Worm (Caenorhabditis elegans) whole organism, L4 larva: Measurements from ENCODE around the gene cdh-7.

Experiments
- F26F4.8 ChIP-seq: fragments of 200-800 bp; sonication (Bioruptor generic); conservative IDR thresholded peaks from 2 replicates; pipeline ENCODE4 v1.3.6; 2022; ENCODE audit warnings: missing genetic modification characterization, missing compliant biosample characterization
- Y105C5A.15 ChIP-seq: fragments of 200-800 bp; sonication (Bioruptor generic); IDR thresholded peaks from 2 replicates; pipeline ENCODE4 v1.3.6; 2022; ENCODE audit warnings: missing genetic modification characterization, missing compliant biosample characterization
- Y5F2A.4 ChIP-seq: fragments of 200-800 bp; sonication (Bioruptor generic); optimal IDR thresholded peaks from 2 replicates; lab custom pipeline; 2018; ENCODE audit warnings: mild to moderate bottlenecking, missing genetic modification characterization, missing compliant biosample characterization
- ZK546.5 ChIP-seq, 2 experiments: sonication (generic microtip); optimal IDR thresholded peaks; 2 replicates each; lab custom pipeline; 2017; ENCODE audit warnings: missing biosample characterization in 2 of 2, missing genetic modification characterization in 2 of 2
- ama-1 ChIP-seq: fragments of 150-350 bp; optimal IDR thresholded peaks from 2 replicates; lab custom pipeline; 2014; ENCODE audit warnings: inconsistent platforms, mixed read lengths
- arid-1 ChIP-seq: fragments of 200-800 bp; sonication (Bioruptor generic); conservative IDR thresholded peaks from 2 replicates; pipeline ENCODE4 v1.3.6; 2022; ENCODE audit warnings: missing genetic modification reagents, missing genetic modification characterization, missing compliant biosample characterization
- attf-4 ChIP-seq: sonication (generic microtip); optimal IDR thresholded peaks from 3 replicates; lab custom pipeline; 2017; ENCODE audit warnings: missing biosample characterization, missing genetic modification characterization
- ceh-44 ChIP-seq: fragments of 200-800 bp; sonication (Bioruptor generic); IDR thresholded peaks from 2 replicates; pipeline ENCODE4 v1.3.6; 2022; ENCODE audit warnings: missing genetic modification reagents, missing genetic modification characterization, missing compliant biosample characterization
- ceh-62 ChIP-seq: sonication (generic microtip); optimal IDR thresholded peaks from 2 replicates; lab custom pipeline; 2017; ENCODE audit warnings: missing biosample characterization, missing genetic modification characterization
- ces-1 ChIP-seq: fragments of 150-350 bp; sonication (generic microtip); optimal IDR thresholded peaks from 4 replicates; lab custom pipeline; 2014; ENCODE audit warnings: missing biosample characterization, missing genetic modification reagents, missing genetic modification characterization
- daf-16 ChIP-seq, 3 experiments: sonication (generic microtip); optimal IDR thresholded peaks; 2 replicates each; lab custom pipeline; 2016 to 2017; ENCODE audit warnings: missing genetic modification characterization in 3 of 3, missing genetic modification reagents in 3 of 3, mild to moderate bottlenecking in 2 of 3, missing compliant biosample characterization in 2 of 3, missing biosample characterization in 1 of 3, moderate library complexity in 1 of 3
- daf-8 ChIP-seq: fragments of 200-800 bp; sonication (Bioruptor generic); IDR thresholded peaks from 2 replicates; pipeline ENCODE4 v1.3.6; 2022; ENCODE audit warnings: missing genetic modification characterization, missing compliant biosample characterization
- dmd-6 ChIP-seq: fragments of 200-800 bp; sonication (Bioruptor generic); IDR thresholded peaks from 2 replicates; pipeline ENCODE4 v1.3.6; 2022; ENCODE audit warnings: missing genetic modification reagents, missing genetic modification characterization, missing compliant biosample characterization
- dmd-8 ChIP-seq: fragments of 200-800 bp; sonication (Bioruptor generic); IDR thresholded peaks from 2 replicates; pipeline ENCODE4 v1.3.6; 2022; ENCODE audit warnings: missing genetic modification characterization, missing compliant biosample characterization
- dpl-1 ChIP-seq: fragments of 150-350 bp; optimal IDR thresholded peaks from 2 replicates; lab custom pipeline; 2014; ENCODE audit warnings: missing biosample characterization, missing genetic modification reagents, missing genetic modification characterization
- duxl-1 ChIP-seq: sonication (generic microtip); optimal IDR thresholded peaks from 2 replicates; lab custom pipeline; 2016; ENCODE audit warnings: mild to moderate bottlenecking, missing genetic modification characterization, moderate library complexity, missing compliant biosample characterization; ENCODE audit not compliant: poor library complexity
- dve-1 ChIP-seq: sonication (generic microtip); optimal IDR thresholded peaks from 2 replicates; lab custom pipeline; 2017; ENCODE audit warnings: antibody characterized with exemption, mild to moderate bottlenecking, missing genetic modification characterization, missing compliant biosample characterization; ENCODE audit not compliant: insufficient read depth
- fkh-10 ChIP-seq: fragments of 150-350 bp; optimal IDR thresholded peaks from 2 replicates; lab custom pipeline; 2014; ENCODE audit warnings: missing biosample characterization, missing genetic modification reagents, missing genetic modification characterization
- hlh-30 ChIP-seq: sonication (generic microtip); optimal IDR thresholded peaks from 2 replicates; lab custom pipeline; 2017; ENCODE audit warnings: antibody characterized with exemption, mild to moderate bottlenecking, missing genetic modification characterization, missing compliant biosample characterization; ENCODE audit not compliant: insufficient read depth
- hmg-1.1 ChIP-seq: fragments of 200-800 bp; sonication (Bioruptor generic); IDR thresholded peaks from 2 replicates; pipeline ENCODE4 v1.3.6; 2022; ENCODE audit warnings: missing genetic modification reagents, missing genetic modification characterization, missing compliant biosample characterization
- lin-1 ChIP-seq: fragments of 200-800 bp; sonication (Bioruptor generic); IDR thresholded peaks from 2 replicates; pipeline ENCODE4 v1.3.6; 2022; ENCODE audit warnings: missing genetic modification reagents, missing genetic modification characterization, missing compliant biosample characterization
- lin-15B ChIP-seq: fragments of 150-350 bp; sonication (generic microtip); optimal IDR thresholded peaks from 3 replicates; lab custom pipeline; 2014; ENCODE audit warnings: missing biosample characterization, missing genetic modification characterization
- lin-39 ChIP-seq: fragments of 150-350 bp; optimal IDR thresholded peaks from 2 replicates; lab custom pipeline; 2014; ENCODE audit warnings: missing biosample characterization, missing genetic modification reagents, missing genetic modification characterization
- madf-5 ChIP-seq, 2 experiments: fragments of 200-800 bp; sonication (Bioruptor generic); IDR thresholded peaks; 2 replicates each; pipeline ENCODE4 v1.3.6; 2022; ENCODE audit warnings: missing compliant biosample characterization in 2 of 2, missing genetic modification characterization in 2 of 2
- mes-2 ChIP-seq: sonication (generic microtip); optimal IDR thresholded peaks from 2 replicates; lab custom pipeline; 2016; ENCODE audit warnings: missing genotype, mild to moderate bottlenecking, missing genetic modification characterization, missing compliant biosample characterization; ENCODE audit not compliant: poor library complexity, severe bottlenecking
- mxl-2 ChIP-seq: fragments of 200-800 bp; sonication (Bioruptor generic); conservative IDR thresholded peaks from 2 replicates; pipeline ENCODE4 v1.3.6; 2022; ENCODE audit warnings: missing genetic modification reagents, missing genetic modification characterization, missing compliant biosample characterization
- mxl-3 ChIP-seq: fragments of 200-800 bp; sonication (Bioruptor generic); optimal IDR thresholded peaks from 2 replicates; lab custom pipeline; 2018; ENCODE audit warnings: mild to moderate bottlenecking, missing genetic modification characterization, missing compliant biosample characterization
- nhr-237 ChIP-seq: sonication (generic microtip); optimal IDR thresholded peaks from 2 replicates; lab custom pipeline; 2017; ENCODE audit warnings: missing biosample characterization, missing genetic modification characterization
- nhr-25 ChIP-seq: sonication (generic microtip); optimal IDR thresholded peaks from 2 replicates; lab custom pipeline; 2017; ENCODE audit warnings: missing genetic modification characterization, mild to moderate bottlenecking, missing compliant biosample characterization, antibody characterized with exemption, moderate library complexity, borderline replicate concordance; ENCODE audit not compliant: insufficient read depth
- nhr-41 ChIP-seq: fragments of 200-800 bp; sonication (Bioruptor generic); IDR thresholded peaks from 2 replicates; pipeline ENCODE4 v1.3.6; 2022; ENCODE audit warnings: missing genetic modification reagents, missing genetic modification characterization, missing compliant biosample characterization
- nhr-6 ChIP-seq: fragments of 150-350 bp; optimal IDR thresholded peaks from 2 replicates; lab custom pipeline; 2014; ENCODE audit warnings: missing biosample characterization, missing genetic modification characterization
- nhr-76 ChIP-seq: fragments of 150-350 bp; optimal IDR thresholded peaks from 2 replicates; lab custom pipeline; 2014; ENCODE audit warnings: missing biosample characterization, missing genetic modification characterization
- nhr-77 ChIP-seq: fragments of 150-350 bp; optimal IDR thresholded peaks from 2 replicates; lab custom pipeline; 2014; ENCODE audit warnings: missing biosample characterization, missing genetic modification characterization
- pha-4 ChIP-seq, 2 experiments: fragments of 150-350 bp in 1 of 2; fragments of 200-800 bp in 1 of 2; sonication (Bioruptor generic) in 1 of 2; IDR thresholded peaks in 1 of 2; optimal IDR thresholded peaks in 1 of 2; 2 replicates each; pipeline versions ENCODE4 v1.3.6 to Lab custom; 2014 to 2022; ENCODE audit warnings: missing genetic modification characterization in 2 of 2, missing genetic modification reagents in 2 of 2, missing biosample characterization in 1 of 2, missing compliant biosample characterization in 1 of 2
- rbr-2 ChIP-seq: sonication (generic microtip); optimal IDR thresholded peaks from 2 replicates; lab custom pipeline; 2016; ENCODE audit warnings: missing genotype, missing genetic modification characterization, missing compliant biosample characterization
- sdz-12 ChIP-seq: fragments of 200-800 bp; sonication (Bioruptor generic); optimal IDR thresholded peaks from 2 replicates; lab custom pipeline; 2018; ENCODE audit warnings: mild to moderate bottlenecking, missing genetic modification characterization, missing compliant biosample characterization
- set-16 ChIP-seq: fragments of 200-800 bp; sonication (Bioruptor generic); IDR thresholded peaks from 2 replicates; pipeline ENCODE4 v1.3.6; 2022; ENCODE audit warnings: missing genetic modification reagents, missing genetic modification characterization, missing compliant biosample characterization
- skn-1 ChIP-seq: fragments of 150-350 bp; optimal IDR thresholded peaks from 2 replicates; lab custom pipeline; 2014; ENCODE audit warnings: missing biosample characterization, missing genetic modification characterization
- snpc-1.2 ChIP-seq: fragments of 200-800 bp; sonication (Bioruptor generic); IDR thresholded peaks from 2 replicates; pipeline ENCODE4 v1.3.6; 2022; ENCODE audit warnings: missing genetic modification reagents, missing genetic modification characterization, missing compliant biosample characterization
- snpc-4 ChIP-seq: fragments of 150-350 bp; optimal IDR thresholded peaks from 2 replicates; lab custom pipeline; 2014; ENCODE audit warnings: missing biosample characterization, missing genetic modification characterization
- unc-62 ChIP-seq, 3 experiments: fragments of 150-350 bp in 1 of 3; sonication (generic microtip); optimal IDR thresholded peaks in 2 of 3; peaks in 1 of 3; 1 replicate in 1 of 3; 2 replicates in 2 of 3; lab custom pipeline; 2014 to 2017; ENCODE audit warnings: missing biosample characterization in 3 of 3, missing genetic modification characterization in 3 of 3, missing genetic modification reagents in 3 of 3, missing genotype in 1 of 3
- vab-7 ChIP-seq: fragments of 200-800 bp; sonication (Bioruptor generic); IDR thresholded peaks from 2 replicates; pipeline ENCODE4 v1.3.6; 2022; ENCODE audit warnings: missing genetic modification reagents, missing genetic modification characterization, missing compliant biosample characterization
- zag-1 ChIP-seq: fragments of 150-350 bp; optimal IDR thresholded peaks from 2 replicates; lab custom pipeline; 2014; ENCODE audit warnings: missing biosample characterization, missing genetic modification characterization
- zfp-2 ChIP-seq: sonication (generic microtip); optimal IDR thresholded peaks from 2 replicates; lab custom pipeline; 2016; ENCODE audit warnings: mild to moderate bottlenecking, missing genetic modification characterization, missing compliant biosample characterization
- zip-11 ChIP-seq: fragments of 200-800 bp; sonication (Bioruptor generic); IDR thresholded peaks from 2 replicates; pipeline ENCODE4 v1.3.6; 2022; ENCODE audit warnings: missing genetic modification characterization, missing compliant biosample characterization
- zip-2 ChIP-seq: fragments of 150-350 bp; optimal IDR thresholded peaks from 2 replicates; lab custom pipeline; 2014; ENCODE audit warnings: missing biosample characterization, missing genetic modification characterization
- ztf-11 ChIP-seq: fragments of 150-350 bp; optimal IDR thresholded peaks from 2 replicates; lab custom pipeline; 2014; ENCODE audit warnings: missing biosample characterization, missing genetic modification characterization
- ztf-7 ChIP-seq: fragments of 150-350 bp; optimal IDR thresholded peaks from 2 replicates; lab custom pipeline; 2014; ENCODE audit warnings: missing biosample characterization, missing genetic modification characterization

The cdh-7 gene

DNA sequence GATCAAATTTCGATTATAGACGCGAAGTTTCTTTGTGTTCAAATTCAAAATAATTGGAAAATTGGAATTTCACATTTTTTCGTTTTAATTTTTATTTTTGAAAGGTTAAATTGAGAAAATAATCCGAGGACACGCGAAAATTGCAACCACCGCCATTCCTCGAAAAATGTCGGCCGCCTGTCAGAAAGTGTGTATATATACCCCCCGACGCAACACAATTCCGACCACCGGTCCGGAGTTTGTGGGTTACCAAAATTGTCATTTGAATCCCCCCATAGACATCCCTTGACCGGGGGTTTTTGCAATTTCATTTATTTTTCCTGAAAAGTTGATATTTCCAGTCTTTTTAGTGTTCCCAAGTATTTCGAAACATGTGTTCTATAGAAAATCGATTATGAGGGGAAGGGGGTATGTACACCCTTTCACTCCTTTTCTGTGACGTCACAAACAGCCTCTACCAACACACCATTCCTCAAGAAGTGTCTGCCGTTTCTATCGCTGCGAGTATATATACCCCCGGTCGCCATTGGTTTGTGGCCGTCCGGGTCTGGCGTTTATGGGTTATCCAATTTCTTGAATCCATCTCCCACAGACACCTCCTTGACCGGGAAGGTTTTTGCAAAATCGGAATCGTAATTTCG lies 38.6 kb upstream of the cdh-7 start, which contains the start of gene W01D2.3 (continued):
- TF ChIP-seq snpc-4 = peak; percentile 98
- TF ChIP-seq dpl-1 (GFP tag; lab: Kevin White, UChicago) = peak; percentile 42
- peak; percentile 78 for TF ChIP-seq lin-1 (GFP tag; lab: Robert Waterston, UW)
- no peak for TF ChIP-seq ZK546.5 (tag; optimal IDR thresholded peaks at IDR 0.05; lab: Kevin White, UChicago)
- peak; percentile 64 for TF ChIP-seq hlh-30 (tag; lab: Kevin White, UChicago)
- no peak for TF ChIP-seq nhr-76 (tag; lab: Kevin White, UChicago)
- peak; percentile 17; the same call in 1 of the 2 replicates for TF ChIP-seq nhr-41 (GFP tag; lab: Robert Waterston, UW)
- 0 out of 2 replicates have a peak, but pooled peaks have one; percentile 36 for TF ChIP-seq dmd-8 (GFP tag; lab: Robert Waterston, UW)
- TF ChIP-seq vab-7 (GFP tag; lab: Robert Waterston, UW) = peak; percentile 77
- peak; percentile 74 for TF ChIP-seq mes-2 (tag; lab: Kevin White, UChicago)
- no peak for TF ChIP-seq snpc-1.2 (GFP tag; lab: Robert Waterston, UW)
- peak; percentile 69 for TF ChIP-seq mxl-3 (GFP tag; lab: Kevin White, UChicago)
- TF ChIP-seq fkh-10 (GFP tag; lab: Kevin White, UChicago) = no peak
- no peak for TF ChIP-seq lin-39 (tag; lab: Kevin White, UChicago)
- 0 out of 2 replicates have a peak, but pooled peaks have one; percentile 23 for TF ChIP-seq Y105C5A.15 (GFP tag; lab: Robert Waterston, UW)
- peak; percentile 46 for TF ChIP-seq nhr-6 (tag; lab: Kevin White, UChicago)
- peak; percentile 83 for TF ChIP-seq pha-4 (GFP tag; IDR thresholded peaks at IDR 0.05; lab: Robert Waterston, UW)
- no peak for TF ChIP-seq pha-4 (tag; optimal IDR thresholded peaks at IDR 0.05; lab: Kevin White, UChicago)
- no peak for TF ChIP-seq lin-15B
- peak; percentile 49 for TF ChIP-seq Y5F2A.4 (GFP tag; lab: Kevin White, UChicago)
- no peak; the same call in 1 of the 2 replicates for TF ChIP-seq set-16 (GFP tag; lab: Robert Waterston, UW)
- TF ChIP-seq zip-2 (tag; lab: Kevin White, UChicago) = peak; percentile 67
- peak; percentile 69 for TF ChIP-seq duxl-1 (tag; lab: Kevin White, UChicago)
- TF ChIP-seq skn-1 (tag; lab: Kevin White, UChicago) = no peak
- TF ChIP-seq zfp-2 = peak; percentile 29
- peak; percentile 23 for TF ChIP-seq ceh-62 (tag; lab: Kevin White, UChicago)
- no peak for TF ChIP-seq ama-1 (lab: Kevin White, UChicago)
- TF ChIP-seq rbr-2 (tag; lab: Kevin White, UChicago) = peak; percentile 81
- peak; percentile 39 for TF ChIP-seq nhr-77 (tag; lab: Kevin White, UChicago)
- TF ChIP-seq zag-1 (tag; lab: Kevin White, UChicago) = no peak
- no peak for TF ChIP-seq nhr-237
- no peak for TF ChIP-seq ceh-44 (GFP tag; lab: Robert Waterston, UW)
- TF ChIP-seq sdz-12 (GFP tag; lab: Kevin White, UChicago) = no peak
- peak; percentile 65 for TF ChIP-seq dmd-6 (GFP tag; lab: Robert Waterston, UW)
- peak in 1 of 2 experiments; percentile 93 for TF ChIP-seq unc-62 (GFP tag; optimal IDR thresholded peaks at IDR 0.05 in 1 of 2; lab: Kevin White, UChicago)
- TF ChIP-seq unc-62 (tag; optimal IDR thresholded peaks at IDR 0.05; lab: Kevin White, UChicago) = no peak
- peak; percentile 87 for TF ChIP-seq hmg-1.1 (GFP tag; lab: Robert Waterston, UW)
- TF ChIP-seq ztf-11 (tag; lab: Kevin White, UChicago) = no peak
- TF ChIP-seq daf-8 (GFP tag; lab: Robert Waterston, UW) = no peak
- peak; percentile 32 to 69 for TF ChIP-seq daf-16 (GFP tag; optimal IDR thresholded peaks at IDR 0.05; lab: Kevin White, UChicago)
- peak; percentile 56 for TF ChIP-seq daf-16 (tag; optimal IDR thresholded peaks at IDR 0.05; lab: Kevin White, UChicago)
- TF ChIP-seq ztf-7 (tag; lab: Kevin White, UChicago) = peak; percentile 60
- TF ChIP-seq attf-4 = no peak
- 0 out of 4 replicates have a peak, but pooled peaks have one; percentile 42 to 56 for TF ChIP-seq madf-5 (GFP tag; IDR thresholded peaks at IDR 0.05; lab: Robert Waterston, UW)
- no peak for TF ChIP-seq zip-11 (GFP tag; lab: Robert Waterston, UW)
- peak; percentile 4; the same call in 1 of the 2 replicates for TF ChIP-seq F26F4.8 (GFP tag; lab: Robert Waterston, UW)
- TF ChIP-seq ces-1 (GFP tag; lab: Kevin White, UChicago) = no peak
- TF ChIP-seq nhr-25 (tag; lab: Kevin White, UChicago) = peak; percentile 86
- peak; percentile 62; the same call in 1 of the 2 replicates for TF ChIP-seq arid-1
- TF ChIP-seq mxl-2 (GFP tag; lab: Robert Waterston, UW) = 0 out of 2 replicates have a peak, but pooled peaks have one; percentile 49
- peak; percentile 95 for TF ChIP-seq dve-1 (tag; lab: Kevin White, UChicago)
